Worm (Caenorhabditis elegans) whole organism, L2 larva: ENCODE data around the gene F32A5.4.

ENCODE experiments used
- ama-1 ChIP-seq: fragments of 150-350 bp; optimal IDR thresholded peaks from 2 replicates; lab custom pipeline; 2018; ENCODE audit warnings: inconsistent platforms
- blmp-1 ChIP-seq: sonication (generic microtip); optimal IDR thresholded peaks from 2 replicates; lab custom pipeline; 2017; ENCODE audit warnings: missing genetic modification characterization, mild to moderate bottlenecking, missing compliant biosample characterization, antibody characterized with exemption, moderate library complexity; ENCODE audit not compliant: insufficient read depth
- elt-3 ChIP-seq: sonication (generic microtip); optimal IDR thresholded peaks from 2 replicates; lab custom pipeline; 2017; ENCODE audit warnings: missing biosample characterization, missing genetic modification characterization
- lin-39 ChIP-seq: fragments of 150-350 bp; optimal IDR thresholded peaks from 2 replicates; lab custom pipeline; 2014; ENCODE audit warnings: missing biosample characterization, missing genetic modification reagents, missing genetic modification characterization
- mab-5 ChIP-seq: fragments of 150-350 bp; optimal IDR thresholded peaks from 2 replicates; lab custom pipeline; 2014; ENCODE audit warnings: missing biosample characterization, missing genetic modification characterization
- nhr-12 ChIP-seq: fragments of 150-350 bp; optimal IDR thresholded peaks from 2 replicates; lab custom pipeline; 2014; ENCODE audit warnings: missing biosample characterization, missing genetic modification characterization
- nhr-237 ChIP-seq: fragments of 150-350 bp; optimal IDR thresholded peaks from 2 replicates; lab custom pipeline; 2014; ENCODE audit warnings: missing biosample characterization, missing genetic modification characterization
- nhr-6 ChIP-seq: fragments of 150-350 bp; optimal IDR thresholded peaks from 2 replicates; lab custom pipeline; 2014; ENCODE audit warnings: missing biosample characterization, missing genetic modification characterization
- sma-9 ChIP-seq, 2 experiments: fragments of 150-350 bp in 1 of 2; sonication (generic microtip) in 1 of 2; optimal IDR thresholded peaks; 2 replicates each; lab custom pipeline; 2014 to 2016; ENCODE audit warnings: missing genetic modification characterization in 2 of 2, mild to moderate bottlenecking in 1 of 2, missing biosample characterization in 1 of 2, missing compliant biosample characterization in 1 of 2, missing genetic modification reagents in 1 of 2, moderate library complexity in 1 of 2
- unc-62 ChIP-seq: fragments of 150-350 bp; optimal IDR thresholded peaks from 2 replicates; lab custom pipeline; 2014; ENCODE audit warnings: missing biosample characterization, missing genetic modification reagents, missing genetic modification characterization

- no peak for TF ChIP-seq nhr-12 (tag; lab: Kevin White, UChicago)
- no peak for TF ChIP-seq lin-39 (tag; lab: Kevin White, UChicago)
- TF ChIP-seq nhr-6 = no peak
- no peak for TF ChIP-seq nhr-237 (tag; lab: Kevin White, UChicago)
- TF ChIP-seq sma-9 (GFP tag; optimal IDR thresholded peaks at IDR 0.05; lab: Kevin White, UChicago) = no peak
- no peak for TF ChIP-seq sma-9 (tag; optimal IDR thresholded peaks at IDR 0.05; lab: Kevin White, UChicago)
- TF ChIP-seq elt-3 (tag; lab: Kevin White, UChicago) = no peak
- TF ChIP-seq unc-62 (GFP tag; lab: Kevin White, UChicago) = no peak
- TF ChIP-seq mab-5 (tag; lab: Kevin White, UChicago) = no peak
- TF ChIP-seq blmp-1 (tag; lab: Kevin White, UChicago) = no peak
- no peak for TF ChIP-seq ama-1 (lab: Kevin White, UChicago)
Measured at ce11 chrII:7232517-7232916, 3.6 kb downstream of the F32A5.4 start, which contains the start of gene ctsa-3.1.
